Fruit fly (Drosophila melanogaster) whole organism, wandering third instar larva: Measurements from ENCODE around the gene kst.
A peak's percentile ranks its signal among the peaks of the same experiment; 100 is the strongest.

Experiments
- Abd-B ChIP-seq: fragments of >200 bp; optimal IDR thresholded peaks from 2 replicates; lab custom pipeline; 2017; ENCODE audit warnings: missing biosample characterization, missing genetic modification characterization
- CG32264 ChIP-seq: fragments of 200-800 bp; sonication (Bioruptor generic); optimal IDR thresholded peaks from 2 replicates; lab custom pipeline; 2016; ENCODE audit warnings: missing biosample characterization, missing genetic modification characterization
- CG9705 ChIP-seq: fragments of 200-800 bp; sonication (Bioruptor generic); optimal IDR thresholded peaks from 2 replicates; lab custom pipeline; 2018; ENCODE audit warnings: missing biosample characterization, mild to moderate bottlenecking, missing genetic modification characterization
- CrebA ChIP-seq: fragments of 200-800 bp; sonication (Bioruptor generic); optimal IDR thresholded peaks from 2 replicates; lab custom pipeline; 2016; ENCODE audit warnings: missing biosample characterization, mild to moderate bottlenecking, missing genetic modification characterization, borderline replicate concordance
- Dfd ChIP-seq: fragments of >200 bp; optimal IDR thresholded peaks from 2 replicates; lab custom pipeline; 2017; ENCODE audit warnings: missing biosample characterization, missing genetic modification characterization
- Dif ChIP-seq: fragments of 200-275, 200-300 bp; sonication (Bioruptor generic); optimal IDR thresholded peaks from 2 replicates; lab custom pipeline; 2018; ENCODE audit warnings: missing biosample characterization, missing genetic modification characterization; ENCODE audit not compliant: partially characterized antibody
- GATAd ChIP-seq: sonication (Bioruptor generic); optimal IDR thresholded peaks from 2 replicates; lab custom pipeline; 2016; ENCODE audit warnings: missing biosample characterization, missing genetic modification characterization
- HLH106 ChIP-seq: fragments of 200-800 bp; optimal IDR thresholded peaks from 3 replicates; lab custom pipeline; 2019; ENCODE audit warnings: missing biosample characterization, mild to moderate bottlenecking, missing genetic modification characterization, moderate library complexity
- Hnf4 ChIP-seq: fragments of 200-800 bp; sonication (Bioruptor generic); optimal IDR thresholded peaks from 2 replicates; lab custom pipeline; 2016; ENCODE audit warnings: missing biosample characterization, mild to moderate bottlenecking, missing genetic modification characterization
- Hr78 ChIP-seq: fragments of >200 bp; optimal IDR thresholded peaks from 2 replicates; lab custom pipeline; 2017; ENCODE audit warnings: missing biosample characterization, missing genetic modification characterization
- Hr83 ChIP-seq: fragments of 200-300 bp; sonication (Bioruptor generic); optimal IDR thresholded peaks from 2 replicates; lab custom pipeline; 2016; ENCODE audit warnings: missing biosample characterization, mild to moderate bottlenecking, missing genetic modification characterization, moderate library complexity; ENCODE audit not compliant: poor library complexity, severe bottlenecking
- Jra ChIP-seq: sonication (Bioruptor generic); optimal IDR thresholded peaks from 2 replicates; lab custom pipeline; 2016; ENCODE audit warnings: missing biosample characterization, missing genetic modification characterization
- Mio ChIP-seq: sonication (Bioruptor generic); optimal IDR thresholded peaks from 2 replicates; lab custom pipeline; 2016; ENCODE audit warnings: missing biosample characterization, missing genetic modification characterization
- Myc ChIP-seq: fragments of >200 bp; optimal IDR thresholded peaks from 2 replicates; lab custom pipeline; 2017
- N ChIP-seq: fragments of >200 bp; optimal IDR thresholded peaks from 2 replicates; lab custom pipeline; 2018; ENCODE audit warnings: missing biosample characterization, missing external identifiers, missing genetic modification characterization
- OdsH ChIP-seq: fragments of 200-800 bp; sonication (Bioruptor generic); optimal IDR thresholded peaks from 2 replicates; lab custom pipeline; 2016; ENCODE audit warnings: missing biosample characterization, mild to moderate bottlenecking, missing genetic modification characterization
- Rel ChIP-seq, 2 experiments: fragments of 200-800 bp; sonication (Bioruptor generic) in 1 of 2; optimal IDR thresholded peaks; 2 replicates in 1 of 2; 3 replicates in 1 of 2; lab custom pipeline; 2016 to 2019; ENCODE audit warnings: mild to moderate bottlenecking in 2 of 2, missing biosample characterization in 2 of 2, missing genetic modification characterization in 2 of 2, moderate library complexity in 1 of 2
- Sp1 ChIP-seq: fragments of 200-800 bp; sonication (Bioruptor generic); optimal IDR thresholded peaks from 3 replicates; lab custom pipeline; 2019; ENCODE audit warnings: missing biosample characterization, mild to moderate bottlenecking, missing genetic modification characterization, moderate library complexity
- Vsx2 ChIP-seq: fragments of 200-300, 225-300 bp; sonication (Bioruptor generic); optimal IDR thresholded peaks from 2 replicates; lab custom pipeline; 2018; ENCODE audit warnings: missing biosample characterization, missing genetic modification characterization; ENCODE audit not compliant: partially characterized antibody
- br ChIP-seq: fragments of 200-800 bp; sonication (Bioruptor generic); optimal IDR thresholded peaks from 2 replicates; lab custom pipeline; 2016; ENCODE audit warnings: missing biosample characterization, missing genetic modification characterization
- brk ChIP-seq: fragments of 200-800 bp; sonication (Bioruptor generic); optimal IDR thresholded peaks from 2 replicates; lab custom pipeline; 2016; ENCODE audit warnings: missing biosample characterization, mild to moderate bottlenecking, missing genetic modification characterization
- dsf ChIP-seq: sonication (Bioruptor generic); optimal IDR thresholded peaks from 2 replicates; lab custom pipeline; 2016; ENCODE audit warnings: missing biosample characterization, missing genetic modification characterization, borderline replicate concordance
- ey ChIP-seq: fragments of 200-800 bp; sonication (Bioruptor generic); optimal IDR thresholded peaks from 2 replicates; lab custom pipeline; 2016; ENCODE audit warnings: missing biosample characterization, missing genetic modification characterization
- foxo ChIP-seq, 2 experiments: fragments of 200-800 bp; sonication (Bioruptor generic); optimal IDR thresholded peaks; 2 replicates in 1 of 2; 3 replicates in 1 of 2; lab custom pipeline; 2016 to 2017; ENCODE audit warnings: missing biosample characterization in 2 of 2, missing genetic modification characterization in 2 of 2
- fru ChIP-seq: fragments of 200-800 bp; sonication (Bioruptor generic); optimal IDR thresholded peaks from 3 replicates; lab custom pipeline; 2016; ENCODE audit warnings: missing biosample characterization, mild to moderate bottlenecking, missing genetic modification characterization
- h ChIP-seq: fragments of 200-800 bp; sonication (Bioruptor generic); optimal IDR thresholded peaks from 3 replicates; lab custom pipeline; 2016; ENCODE audit warnings: missing biosample characterization, mild to moderate bottlenecking, missing genetic modification characterization
- jim ChIP-seq: fragments of 175-275, 200-325 bp; sonication (Bioruptor generic); optimal IDR thresholded peaks from 2 replicates; lab custom pipeline; 2016; ENCODE audit warnings: missing biosample characterization, mild to moderate bottlenecking, missing genetic modification characterization
- lola ChIP-seq: fragments of >200 bp; optimal IDR thresholded peaks from 2 replicates; lab custom pipeline; 2017; ENCODE audit warnings: missing biosample characterization, missing genetic modification characterization
- pan ChIP-seq: fragments of >200 bp; optimal IDR thresholded peaks from 2 replicates; lab custom pipeline; 2017
- psq ChIP-seq: fragments of 200-800 bp; sonication (Bioruptor generic); optimal IDR thresholded peaks from 3 replicates; lab custom pipeline; 2017; ENCODE audit warnings: missing biosample characterization, mild to moderate bottlenecking, missing genetic modification characterization, moderate library complexity
- rgr ChIP-seq: fragments of 200-800 bp; sonication (Bioruptor generic); optimal IDR thresholded peaks from 3 replicates; lab custom pipeline; 2016; ENCODE audit warnings: missing biosample characterization, mild to moderate bottlenecking, missing genetic modification characterization
- sage ChIP-seq: fragments of 200-800 bp; sonication (Bioruptor generic); optimal IDR thresholded peaks from 2 replicates; lab custom pipeline; 2016; ENCODE audit warnings: missing biosample characterization, mild to moderate bottlenecking, missing genetic modification characterization
- sv ChIP-seq: fragments of 200-800 bp; sonication (Bioruptor generic); optimal IDR thresholded peaks from 3 replicates; lab custom pipeline; 2016; ENCODE audit warnings: missing biosample characterization, missing genetic modification characterization
- tai ChIP-seq: sonication (Bioruptor generic); optimal IDR thresholded peaks from 2 replicates; lab custom pipeline; 2016; ENCODE audit warnings: missing biosample characterization, missing genetic modification characterization
- usp ChIP-seq: fragments of >200 bp; optimal IDR thresholded peaks from 2 replicates; lab custom pipeline; 2017; ENCODE audit warnings: missing biosample characterization, missing genetic modification characterization
- woc ChIP-seq: sonication (Bioruptor generic); optimal IDR thresholded peaks from 2 replicates; lab custom pipeline; 2016; ENCODE audit warnings: missing biosample characterization, mild to moderate bottlenecking, missing genetic modification characterization

The kst gene

dm6 chr3L:3336368-3337164 lies at the start of gene kst, which contains the start of gene Drsl6:
Gene kst (plus strand): TSS chr3L:3336860.
Gene Drsl6 (minus strand): TSS chr3L:3336418.
- no peak for TF ChIP-seq Mio (GFP tag; lab: Kevin White, UChicago)
- no peak for TF ChIP-seq CG32264 (GFP tag; lab: Kevin White, UChicago)
- peak; percentile 67 for TF ChIP-seq Hr83 (GFP tag; lab: Kevin White, UChicago)
- TF ChIP-seq h (GFP tag; lab: Kevin White, UChicago), result peak; percentile 13
- TF ChIP-seq sv (GFP tag; lab: Kevin White, UChicago), result peak; percentile 19
- TF ChIP-seq fru (GFP tag; lab: Kevin White, UChicago), result no peak
- peak; percentile 59 for TF ChIP-seq Dif (GFP tag; lab: Kevin White, UChicago)
- no peak for TF ChIP-seq pan (lab: Kevin White, UChicago)
- no peak for TF ChIP-seq Dfd (GFP tag; lab: Kevin White, UChicago)
- TF ChIP-seq br (GFP tag; lab: Kevin White, UChicago), result no peak
- TF ChIP-seq Rel (GFP tag; optimal IDR thresholded peaks at IDR 0.05; lab: Kevin White, UChicago), result no peak
- TF ChIP-seq Rel (tag; optimal IDR thresholded peaks at IDR 0.05; lab: Kevin White, UChicago), result peak; percentile 27
- TF ChIP-seq jim, result peak; percentile 80
- TF ChIP-seq N (GFP tag; lab: Kevin White, UChicago), result no peak
- peak; percentile 19 for TF ChIP-seq rgr (GFP tag; lab: Kevin White, UChicago)
- no peak for TF ChIP-seq sage (GFP tag; lab: Kevin White, UChicago)
- TF ChIP-seq HLH106 (tag; lab: Kevin White, UChicago), result peak; percentile 23
- no peak for TF ChIP-seq CrebA (GFP tag; lab: Kevin White, UChicago)
- peak; percentile 47 for TF ChIP-seq Sp1
- peak; percentile 16 for TF ChIP-seq Hnf4 (GFP tag; lab: Kevin White, UChicago)
- no peak for TF ChIP-seq tai (GFP tag; lab: Kevin White, UChicago)
- TF ChIP-seq Vsx2, result peak; percentile 52

- TF ChIP-seq lola (GFP tag; lab: Kevin White, UChicago), result no peak
- no peak for TF ChIP-seq woc (GFP tag; lab: Kevin White, UChicago)
- TF ChIP-seq HLH106 (tag; lab: Kevin White, UChicago), result peak; percentile 9
- TF ChIP-seq foxo (GFP tag; optimal IDR thresholded peaks at IDR 0.05; lab: Kevin White, UChicago), result peak in 1 of 2 experiments; percentile 4
- TF ChIP-seq Myc (lab: Kevin White, UChicago), result peak; percentile 8
- TF ChIP-seq OdsH, result no peak
Measured at dm6 chr3L:3288414-3288813, 48.2 kb upstream of the kst start.

dm6 chr3L:3291159-3291558 lies 45.5 kb upstream of the kst start, which contains the start of gene CG12009:
Gene CG12009 (plus strand): TSS chr3L:3291459.
- no peak for TF ChIP-seq fru (GFP tag; lab: Kevin White, UChicago)
- no peak for TF ChIP-seq foxo (GFP tag; optimal IDR thresholded peaks at IDR 0.05; lab: Kevin White, UChicago)
- TF ChIP-seq jim, result no peak
- no peak for TF ChIP-seq CG9705
- no peak for TF ChIP-seq brk (GFP tag; lab: Kevin White, UChicago)
- no peak for TF ChIP-seq br (GFP tag; lab: Kevin White, UChicago)
- TF ChIP-seq psq (GFP tag; lab: Kevin White, UChicago), result no peak

- TF ChIP-seq Hr78 (GFP tag; lab: Kevin White, UChicago) (no peak), Dif (GFP tag; lab: Kevin White, UChicago) (no peak), CrebA (GFP tag; lab: Kevin White, UChicago) (no peak), rgr (GFP tag; lab: Kevin White, UChicago) (no peak), sv (GFP tag; lab: Kevin White, UChicago) (peak; percentile 25), Sp1 (peak; percentile 47), dsf (no peak), brk (GFP tag; lab: Kevin White, UChicago) (no peak), lola (GFP tag; lab: Kevin White, UChicago) (no peak), Abd-B (GFP tag; lab: Kevin White, UChicago) (no peak), Hnf4 (GFP tag; lab: Kevin White, UChicago) (no peak), tai (GFP tag; lab: Kevin White, UChicago) (no peak), Dfd (GFP tag; lab: Kevin White, UChicago) (no peak), CG32264 (GFP tag; lab: Kevin White, UChicago) (peak; percentile 42), br (GFP tag; lab: Kevin White, UChicago) (peak; percentile 41), CG9705 (no peak), HLH106 (tag; lab: Kevin White, UChicago) (peak; percentile 63), Hr83 (GFP tag; lab: Kevin White, UChicago) (no peak), foxo (GFP tag; optimal IDR thresholded peaks at IDR 0.05; lab: Kevin White, UChicago) (peak in 1 of 2 experiments; percentile 48), Rel (GFP tag; optimal IDR thresholded peaks at IDR 0.05; lab: Kevin White, UChicago) (no peak), Rel (tag; optimal IDR thresholded peaks at IDR 0.05; lab: Kevin White, UChicago) (no peak), sage (GFP tag; lab: Kevin White, UChicago) (peak; percentile 17), ey (GFP tag; lab: Kevin White, UChicago) (peak; percentile 50), Jra (GFP tag; lab: Kevin White, UChicago) (no peak), usp (GFP tag; lab: Kevin White, UChicago) (no peak), fru (GFP tag; lab: Kevin White, UChicago) (peak; percentile 31), OdsH (peak; percentile 49), h (GFP tag; lab: Kevin White, UChicago) (peak; percentile 83), Vsx2 (no peak), jim (no peak), Myc (lab: Kevin White, UChicago) (no peak), GATAd (no peak), N (GFP tag; lab: Kevin White, UChicago) (no peak), Mio (GFP tag; lab: Kevin White, UChicago) (no peak), woc (GFP tag; lab: Kevin White, UChicago) (peak; percentile 52)
Measured at dm6 chr3L:3300345-3300744, 36.3 kb upstream of the kst start.
